Worm (Caenorhabditis elegans): Measurements from ENCODE around the gene C16D9.5.

ce11 chrV:8243201-8243600 lies 2.2 kb downstream of the C16D9.5 start:
- TF ChIP-seq W03F9.2 (tag; optimal IDR thresholded peaks at IDR 0.05), result no peak
- no peak for TF ChIP-seq him-1 (tag; optimal IDR thresholded peaks at IDR 0.05)
- TF ChIP-seq dao-5 (tag; optimal IDR thresholded peaks at IDR 0.05), result no peak

Measured in whole organism, L4/young adult.